Fruit fly (Drosophila melanogaster) whole organism, embryonic: ENCODE results near the gene Pp2A-29B.

Experiments
- Awh ChIP-seq: fragments of 200-800 bp; sonication (Bioruptor generic); IDR thresholded peaks from 2 replicates; pipeline ENCODE4, ENCODE4 v1.3.6; 2022; ENCODE audit warnings: missing biosample characterization, missing genetic modification characterization
- Bdp1 ChIP-seq: fragments of 200-800 bp; sonication (Bioruptor generic); optimal IDR thresholded peaks from 3 replicates; lab custom pipeline; 2016; ENCODE audit warnings: missing biosample characterization, missing genetic modification characterization
- CG10321 ChIP-seq: fragments of 200-800 bp; sonication (Bioruptor generic); IDR thresholded peaks from 2 replicates; pipeline ENCODE4 v1.3.6; 2022; ENCODE audit warnings: missing biosample characterization, missing genetic modification characterization
- CG12769 ChIP-seq: fragments of 200-800 bp; sonication (Bioruptor generic); optimal IDR thresholded peaks from 2 replicates; lab custom pipeline; 2019; ENCODE audit warnings: missing biosample characterization, mild to moderate bottlenecking, missing genetic modification characterization, moderate library complexity
- CG12942 ChIP-seq: fragments of 200-800 bp; sonication (Bioruptor generic); optimal IDR thresholded peaks from 3 replicates; lab custom pipeline; 2016; ENCODE audit warnings: missing biosample characterization, missing genetic modification characterization
- CG14667 ChIP-seq: fragments of 200-800 bp; sonication (Bioruptor generic); IDR thresholded peaks from 2 replicates; pipeline ENCODE4 v1.3.6; 2022; ENCODE audit warnings: missing biosample characterization, missing genetic modification characterization
- CG17568 ChIP-seq: fragments of 200-800 bp; sonication (Bioruptor generic); optimal IDR thresholded peaks from 2 replicates; lab custom pipeline; 2018; ENCODE audit warnings: missing biosample characterization, mild to moderate bottlenecking, missing genetic modification characterization, moderate library complexity
- CG18262 ChIP-seq: fragments of 200-800 bp; optimal IDR thresholded peaks from 3 replicates; lab custom pipeline; 2019; ENCODE audit warnings: missing biosample characterization, mild to moderate bottlenecking, missing genetic modification characterization, moderate library complexity
- CG30431 ChIP-seq: fragments of 200-800 bp; sonication (Bioruptor generic); optimal IDR thresholded peaks from 2 replicates; lab custom pipeline; 2017; ENCODE audit warnings: missing biosample characterization, missing genetic modification characterization
- CG3726 ChIP-seq: fragments of 200-800 bp; sonication (Bioruptor generic); IDR thresholded peaks from 3 replicates; pipeline ENCODE4, ENCODE4 v1.3.6; 2022; ENCODE audit warnings: missing biosample characterization, missing genetic modification characterization
- CG3847 ChIP-seq: fragments of 200-800 bp; sonication (Bioruptor generic); IDR thresholded peaks from 2 replicates; pipeline ENCODE4 v1.3.6; 2022; ENCODE audit warnings: missing biosample characterization, missing genetic modification characterization
- CG43689 ChIP-seq: fragments of 200-800 bp; sonication (Bioruptor generic); IDR thresholded peaks from 2 replicates; pipeline ENCODE4 v1.3.6; 2022; ENCODE audit warnings: missing biosample characterization, missing genetic modification characterization
- CG5180 ChIP-seq: fragments of 200-800 bp; sonication (Bioruptor generic); optimal IDR thresholded peaks from 3 replicates; lab custom pipeline; 2017; ENCODE audit warnings: missing biosample characterization, missing genetic modification characterization, mild to moderate bottlenecking, moderate library complexity, missing genetic modification reagents
- CG6175 ChIP-seq: fragments of 200-800 bp; sonication (Bioruptor generic); IDR thresholded peaks from 3 replicates; pipeline ENCODE4 v1.3.6; 2022; ENCODE audit warnings: missing biosample characterization, missing genetic modification characterization
- CG7556 ChIP-seq: fragments of 200-800 bp; sonication (Bioruptor generic); optimal IDR thresholded peaks from 2 replicates; lab custom pipeline; 2017; ENCODE audit warnings: missing biosample characterization, mild to moderate bottlenecking, missing genetic modification characterization
- CG8290 ChIP-seq, 3 experiments: fragments of 200-800 bp; sonication (Bioruptor generic); optimal IDR thresholded peaks; 2 replicates each; lab custom pipeline; 2016 to 2019; ENCODE audit warnings: missing biosample characterization in 3 of 3, missing genetic modification characterization in 3 of 3, mild to moderate bottlenecking in 2 of 3, moderate library complexity in 1 of 3
- D19B ChIP-seq: fragments of 200-800 bp; sonication (Bioruptor generic); optimal IDR thresholded peaks from 2 replicates; lab custom pipeline; 2017; ENCODE audit warnings: missing biosample characterization, mild to moderate bottlenecking, missing genetic modification characterization
- Dip3 ChIP-seq: fragments of 200-800 bp; sonication (Bioruptor generic); optimal IDR thresholded peaks from 3 replicates; lab custom pipeline; 2016; ENCODE audit warnings: missing biosample characterization, missing genetic modification characterization
- E2f2 ChIP-seq: fragments of 200-800 bp; sonication (Bioruptor generic); IDR thresholded peaks from 2 replicates; pipeline ENCODE4 v1.3.6; 2022; ENCODE audit warnings: missing biosample characterization, missing genetic modification characterization
- Ets97D ChIP-seq: fragments of 200-800 bp; sonication (Bioruptor generic); optimal IDR thresholded peaks from 3 replicates; lab custom pipeline; 2016; ENCODE audit warnings: missing biosample characterization, missing genetic modification characterization
- Gug ChIP-seq: fragments of 200-800 bp; sonication (Bioruptor generic); IDR thresholded peaks from 4 replicates; pipeline ENCODE4 v1.3.6; 2022; ENCODE audit warnings: missing biosample characterization, missing genetic modification characterization
- HLH3B ChIP-seq: fragments of 200-800 bp; sonication (Bioruptor generic); IDR thresholded peaks from 2 replicates; pipeline ENCODE4 v1.3.6; 2022; ENCODE audit warnings: missing biosample characterization, missing genetic modification characterization
- Hey ChIP-seq: fragments of 200-800 bp; sonication (Bioruptor generic); optimal IDR thresholded peaks from 3 replicates; lab custom pipeline; 2018; ENCODE audit warnings: missing biosample characterization, mild to moderate bottlenecking, missing genetic modification characterization
- Hr39 ChIP-seq: fragments of >200 bp; optimal IDR thresholded peaks from 2 replicates; lab custom pipeline; 2017
- Hr51 ChIP-seq, 2 experiments: fragments of 200-800 bp; sonication (Bioruptor generic); optimal IDR thresholded peaks; 2 replicates in 1 of 2; 3 replicates in 1 of 2; lab custom pipeline; 2016 to 2018; ENCODE audit warnings: missing biosample characterization in 2 of 2, missing genetic modification characterization in 2 of 2, mild to moderate bottlenecking in 1 of 2, moderate library complexity in 1 of 2
- Mad ChIP-seq: fragments of 200-800 bp; sonication (Bioruptor generic); optimal IDR thresholded peaks from 2 replicates; lab custom pipeline; 2016; ENCODE audit warnings: missing biosample characterization, missing genetic modification characterization
- NFAT ChIP-seq: fragments of 200-800 bp; sonication (Bioruptor generic); IDR thresholded peaks from 2 replicates; pipeline ENCODE4 v1.3.6; 2022; ENCODE audit warnings: missing biosample characterization, missing genetic modification characterization
- Neu2 ChIP-seq: fragments of 200-800 bp; sonication (Bioruptor generic); optimal IDR thresholded peaks from 3 replicates; lab custom pipeline; 2016; ENCODE audit warnings: missing biosample characterization, missing genetic modification characterization, borderline replicate concordance
- Trl ChIP-seq, 3 experiments: fragments of >200 bp in 2 of 3; fragments of 200-800 bp in 1 of 3; sonication (Bioruptor generic) in 1 of 3; optimal IDR thresholded peaks; 2 replicates in 1 of 3; 3 replicates in 2 of 3; lab custom pipeline; 2016 to 2017; ENCODE audit warnings: missing biosample characterization in 1 of 3, missing genetic modification characterization in 1 of 3
- al ChIP-seq: fragments of 200-800 bp; sonication (Bioruptor generic); IDR thresholded peaks from 2 replicates; pipeline ENCODE4 v1.3.6; 2022; ENCODE audit warnings: missing biosample characterization, missing genetic modification characterization
- ase ChIP-seq: fragments of 200-800 bp; sonication (Bioruptor generic); IDR thresholded peaks from 3 replicates; pipeline ENCODE4 v1.3.6; 2022; ENCODE audit warnings: missing biosample characterization, missing genetic modification characterization
- dmrt11E ChIP-seq: fragments of 200-800 bp; sonication (Bioruptor generic); optimal IDR thresholded peaks from 3 replicates; lab custom pipeline; 2018; ENCODE audit warnings: missing biosample characterization, mild to moderate bottlenecking, missing genetic modification characterization, moderate library complexity
- gce ChIP-seq: fragments of 200-800 bp; sonication (Bioruptor generic); IDR thresholded peaks from 3 replicates; pipeline ENCODE4 v1.3.6; 2022; ENCODE audit warnings: missing biosample characterization, missing genetic modification characterization
- grn ChIP-seq: fragments of 200-800 bp; sonication (Bioruptor generic); optimal IDR thresholded peaks from 3 replicates; lab custom pipeline; 2017; ENCODE audit warnings: missing biosample characterization, missing genetic modification characterization
- h ChIP-seq: fragments of >200 bp; optimal IDR thresholded peaks from 2 replicates; lab custom pipeline; 2017
- insv ChIP-seq, 2 experiments: fragments of 200-800 bp; sonication (Bioruptor generic); optimal IDR thresholded peaks; 3 replicates each; lab custom pipeline; 2016 to 2018; ENCODE audit warnings: missing biosample characterization in 2 of 2, missing genetic modification characterization in 2 of 2
- lab ChIP-seq: fragments of 200-800 bp; sonication (Bioruptor generic); optimal IDR thresholded peaks from 3 replicates; lab custom pipeline; 2017; ENCODE audit warnings: missing biosample characterization, missing genetic modification characterization, mild to moderate bottlenecking, moderate library complexity, missing genetic modification reagents
- lov ChIP-seq, 2 experiments: fragments of 200-800 bp in 1 of 2; fragments of >200 bp in 1 of 2; sonication (Bioruptor generic) in 1 of 2; IDR thresholded peaks in 1 of 2; optimal IDR thresholded peaks in 1 of 2; 2 replicates in 1 of 2; 3 replicates in 1 of 2; pipeline versions ENCODE4 v1.3.6 to Lab custom; 2017 to 2022; ENCODE audit warnings: missing biosample characterization in 1 of 2, missing genetic modification characterization in 1 of 2
- nerfin-1 ChIP-seq: fragments of 200-800 bp; sonication (Bioruptor generic); optimal IDR thresholded peaks from 3 replicates; lab custom pipeline; 2019; ENCODE audit warnings: missing biosample characterization, mild to moderate bottlenecking, missing genetic modification characterization, moderate library complexity
- nerfin-2 ChIP-seq: fragments of 200-800 bp; sonication (Bioruptor generic); IDR thresholded peaks from 2 replicates; pipeline ENCODE4 v1.3.6; 2022; ENCODE audit warnings: missing biosample characterization, missing genetic modification characterization; ENCODE audit not compliant: partially characterized antibody
- psq ChIP-seq: fragments of 200-800 bp; sonication (Bioruptor generic); optimal IDR thresholded peaks from 2 replicates; lab custom pipeline; 2017; ENCODE audit warnings: missing biosample characterization, missing genetic modification characterization
- seq ChIP-seq: fragments of 200-800 bp; sonication (Bioruptor generic); IDR thresholded peaks from 2 replicates; pipeline ENCODE4 v1.3.6; 2022; ENCODE audit warnings: missing biosample characterization, missing genetic modification characterization
- sisA ChIP-seq: fragments of 200-800 bp; sonication (Bioruptor generic); IDR thresholded peaks from 2 replicates; pipeline ENCODE4 v1.3.6; 2022; ENCODE audit warnings: missing biosample characterization, missing genetic modification characterization
- sr ChIP-seq: fragments of 200-800 bp; sonication (Bioruptor generic); IDR thresholded peaks from 3 replicates; pipeline ENCODE4 v1.3.6; 2022; ENCODE audit warnings: missing biosample characterization, missing genetic modification characterization
- ssp ChIP-seq: fragments of 200-800 bp; sonication (Bioruptor generic); IDR thresholded peaks from 2 replicates; pipeline ENCODE4 v1.3.6; 2022; ENCODE audit warnings: missing biosample characterization, missing genetic modification characterization
- trem ChIP-seq: fragments of 200-800 bp; optimal IDR thresholded peaks from 3 replicates; lab custom pipeline; 2019; ENCODE audit warnings: missing biosample characterization, mild to moderate bottlenecking, missing genetic modification characterization, moderate library complexity
- ttk ChIP-seq: fragments of 200-800 bp; sonication (Bioruptor generic); IDR thresholded peaks from 2 replicates; pipeline ENCODE4 v2.1.2; 2022; ENCODE audit warnings: missing biosample characterization, missing genetic modification characterization
- twi ChIP-seq: fragments of 200-800 bp; optimal IDR thresholded peaks from 2 replicates; lab custom pipeline; 2019; ENCODE audit warnings: missing biosample characterization, mild to moderate bottlenecking, missing genetic modification characterization, moderate library complexity
- wdn ChIP-seq: fragments of 200-800 bp; sonication (Bioruptor generic); IDR thresholded peaks from 2 replicates; pipeline ENCODE4 v1.3.6; 2022; ENCODE audit warnings: missing biosample characterization, missing genetic modification characterization

Pp2A-29B gene

dm6 chr2L:8319858-8320525, 45.8 kb upstream of the Pp2A-29B start, which contains the start of the genes mtsh and strat (continued):
- TF ChIP-seq CG17568 (no peak), sisA (GFP tag; lab: Robert Waterston, UW) (no peak), h (lab: Kevin White, UChicago) (no peak), CG12769 (no peak), psq (GFP tag; lab: Kevin White, UChicago) (no peak), Bdp1 (GFP tag; lab: Kevin White, UChicago) (no peak), CG6175 (GFP tag; lab: Robert Waterston, UW) (no peak), CG10321 (GFP tag; lab: Robert Waterston, UW) (no peak), Neu2 (GFP tag; lab: Kevin White, UChicago) (no peak), Hey (tag; lab: Kevin White, UChicago) (no peak), gce (GFP tag; lab: Robert Waterston, UW) (0 out of 3 replicates have a peak, but pooled peaks have one; percentile 35), wdn (GFP tag; lab: Robert Waterston, UW) (no peak), Awh (GFP tag; lab: Robert Waterston, UW) (peak; percentile 44; the same call in 1 of the 2 replicates), nerfin-1 (peak; percentile 56), CG30431 (GFP tag; lab: Kevin White, UChicago) (no peak), Hr39 (no peak), Hr51 (GFP tag; optimal IDR thresholded peaks at IDR 0.05; lab: Kevin White, UChicago) (peak in 1 of 2 experiments; percentile 56), CG3726 (no peak), CG12942 (GFP tag; lab: Kevin White, UChicago) (no peak), Mad (GFP tag; lab: Kevin White, UChicago) (peak; percentile 45), trem (tag; lab: Kevin White, UChicago) (peak; percentile 65), dmrt11E (tag; lab: Kevin White, UChicago) (peak; percentile 19), grn (GFP tag; lab: Kevin White, UChicago) (peak; percentile 38), insv (GFP tag; optimal IDR thresholded peaks at IDR 0.05; lab: Kevin White, UChicago) (peak in 1 of 2 experiments; percentile 58), Gug (GFP tag; lab: Robert Waterston, UW) (no peak), lov (optimal IDR thresholded peaks at IDR 0.05; lab: Kevin White, UChicago) (no peak), lov (GFP tag; IDR thresholded peaks at IDR 0.05; lab: Robert Waterston, UW) (peak; percentile 83; the same call in 2 of the 3 replicates), Trl (optimal IDR thresholded peaks at IDR 0.05; lab: Kevin White, UChicago) (no peak), Trl (GFP tag; optimal IDR thresholded peaks at IDR 0.05; lab: Kevin White, UChicago) (peak; percentile 49), nerfin-2 (GFP tag; lab: Robert Waterston, UW) (peak; percentile 54; the same call in 1 of the 2 replicates), CG8290 (GFP tag; optimal IDR thresholded peaks at IDR 0.05; lab: Kevin White, UChicago) (peak; percentile 16), CG8290 (tag; optimal IDR thresholded peaks at IDR 0.05; lab: Kevin White, UChicago) (no peak), E2f2 (GFP tag; lab: Robert Waterston, UW) (peak; percentile 96), NFAT (GFP tag; lab: Robert Waterston, UW) (peak; percentile 49; the same call in 1 of the 2 replicates), CG14667 (no peak), CG3847 (GFP tag; lab: Robert Waterston, UW) (peak; percentile 60; the same call in 1 of the 2 replicates), al (no peak), twi (tag; lab: Kevin White, UChicago) (peak; percentile 21), seq (GFP tag; lab: Robert Waterston, UW) (no peak), CG7556 (peak; percentile 54), ssp (GFP tag; lab: Robert Waterston, UW) (no peak), sr (peak; percentile 47; the same call in 1 of the 3 replicates), D19B (GFP tag; lab: Kevin White, UChicago) (peak; percentile 45), Dip3 (GFP tag; lab: Kevin White, UChicago) (peak; percentile 23), lab (GFP tag; lab: Kevin White, UChicago) (peak; percentile 88), ase (GFP tag; lab: Robert Waterston, UW) (peak; percentile 56; the same call in 2 of the 3 replicates), Ets97D (GFP tag; lab: Kevin White, UChicago) (peak; percentile 98), CG18262 (tag; lab: Kevin White, UChicago) (peak; percentile 60), CG5180 (GFP tag; lab: Kevin White, UChicago) (peak; percentile 9), ttk (GFP tag; lab: Robert Waterston, UW) (no peak), HLH3B (peak; percentile 41; the same call in 1 of the 2 replicates), CG43689 (no peak)
